Worm (Caenorhabditis elegans): ENCODE measurements around the gene nspc-16.

DNA sequence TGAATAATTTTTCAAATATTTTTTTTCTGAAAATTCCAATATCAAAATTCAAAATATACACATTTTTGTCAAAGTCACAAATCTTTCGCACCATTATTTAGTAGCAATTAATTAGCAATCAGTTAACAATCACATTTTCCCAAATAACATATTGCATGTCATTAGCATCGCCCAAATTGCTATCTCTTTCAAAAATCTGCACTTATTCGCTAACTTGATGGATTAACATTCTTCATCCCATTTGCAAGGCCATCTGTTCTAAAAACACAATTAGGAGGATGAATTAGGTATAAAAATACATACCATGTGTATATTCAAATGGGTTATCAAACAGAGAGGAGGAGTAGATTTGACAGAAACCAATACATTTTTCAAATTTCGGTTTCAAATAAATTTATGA, 36.0 kb upstream of the nspc-16 start:
- no peak for TF ChIP-seq hnd-1 (tag; optimal IDR thresholded peaks at IDR 0.05)
- no peak for TF ChIP-seq ama-1 (optimal IDR thresholded peaks at IDR 0.05)
